Worm (Caenorhabditis elegans): ENCODE data around the gene ugt-60.

DNA sequence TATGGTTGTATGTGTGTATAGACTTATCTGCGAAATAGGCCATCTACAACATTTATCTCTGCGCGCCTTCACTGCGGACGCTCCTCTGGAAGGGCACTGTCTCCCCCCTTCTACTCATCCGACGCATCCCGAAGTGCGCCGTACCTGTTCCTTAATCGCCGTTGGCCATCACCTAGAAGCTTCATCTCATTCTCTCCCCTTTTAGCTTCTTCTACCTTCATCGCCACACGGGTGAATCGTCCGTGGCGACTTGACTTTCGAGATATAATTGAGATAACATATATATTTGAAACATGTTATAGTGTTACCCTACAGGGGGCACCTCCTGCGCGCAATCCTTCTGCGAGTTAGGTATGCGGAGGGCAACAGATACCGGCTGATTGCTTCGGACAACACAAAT lies 36.7 kb downstream of the ugt-60 start:
- no peak for TF ChIP-seq fkh-10 (GFP tag; optimal IDR thresholded peaks at IDR 0.05)
- no peak for TF ChIP-seq nhr-76 (tag; optimal IDR thresholded peaks at IDR 0.05)
- TF ChIP-seq nhr-23 (tag; optimal IDR thresholded peaks at IDR 0.05): peak; percentile 16
- no peak for TF ChIP-seq ZK546.5 (tag; optimal IDR thresholded peaks at IDR 0.05)
- TF ChIP-seq pqm-1 (tag; optimal IDR thresholded peaks at IDR 0.05): no peak
- no peak for TF ChIP-seq egl-27 (tag; optimal IDR thresholded peaks at IDR 0.05)
- no peak for TF ChIP-seq unc-39 (tag; optimal IDR thresholded peaks at IDR 0.05)
- no peak for TF ChIP-seq nhr-25 (tag; optimal IDR thresholded peaks at IDR 0.05)
- no peak for TF ChIP-seq jun-1 (tag; optimal IDR thresholded peaks at IDR 0.05)
- TF ChIP-seq nhr-237 (tag; optimal IDR thresholded peaks at IDR 0.05): no peak
- no peak for TF ChIP-seq daf-12 (tag; optimal IDR thresholded peaks at IDR 0.05)
- no peak for TF ChIP-seq nhr-11 (tag; optimal IDR thresholded peaks at IDR 0.05)
